Worm (Caenorhabditis elegans): Measurements from ENCODE around the gene ZK218.7.

The ZK218.7 gene

DNA sequence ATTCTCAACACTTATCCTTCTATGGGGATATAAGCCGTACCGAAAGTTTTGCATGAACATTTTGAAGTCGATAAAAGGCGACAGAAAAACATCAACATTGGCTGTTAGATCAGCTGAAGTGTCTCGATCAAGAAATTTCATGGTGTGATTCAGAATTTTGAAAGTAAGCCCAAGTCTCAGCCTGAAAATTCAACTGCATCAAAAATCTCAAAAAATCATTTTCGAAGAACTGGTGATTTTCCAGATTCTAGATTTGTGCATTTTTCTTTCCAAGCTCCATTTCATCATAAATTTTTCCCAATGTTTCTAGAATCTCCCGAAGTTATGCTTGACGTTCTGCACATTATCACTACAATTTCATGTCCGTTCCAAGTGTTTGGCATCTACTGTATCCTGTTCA lies 40.9 kb upstream of the ZK218.7 start, which contains the start of gene srh-255:
srh-255 (plus strand) TSS at position 301 of the 400 bp plus-strand sequence.
- no peak for TF ChIP-seq mxl-1 (tag; optimal IDR thresholded peaks at IDR 0.05)
- TF ChIP-seq ztf-3 (GFP tag; optimal IDR thresholded peaks at IDR 0.05): no peak
- TF ChIP-seq egl-18 (GFP tag; IDR thresholded peaks at IDR 0.05): no peak
- no peak for TF ChIP-seq ztf-6 (GFP tag; IDR thresholded peaks at IDR 0.05)
- no peak for TF ChIP-seq chd-7 (tag; optimal IDR thresholded peaks at IDR 0.05)
- TF ChIP-seq lin-54 (GFP tag; optimal IDR thresholded peaks at IDR 0.05): no peak
- TF ChIP-seq lin-40 (tag; optimal IDR thresholded peaks at IDR 0.05): no peak
- TF ChIP-seq ekl-4 (GFP tag; IDR thresholded peaks at IDR 0.05): no peak
- TF ChIP-seq Y79H2A.3 (GFP tag; conservative IDR thresholded peaks at IDR 0.05): no peak
- TF ChIP-seq zfh-2 (GFP tag; conservative IDR thresholded peaks at IDR 0.05): no peak
- no peak for TF ChIP-seq lin-26 (GFP tag; IDR thresholded peaks at IDR 0.05)
- TF ChIP-seq ztf-26 (tag; optimal IDR thresholded peaks at IDR 0.05): no peak
- no peak for TF ChIP-seq dpl-1 (GFP tag; optimal IDR thresholded peaks at IDR 0.05)
- TF ChIP-seq die-1 (tag; optimal IDR thresholded peaks at IDR 0.05): no peak
- no peak for TF ChIP-seq D2030.7 (GFP tag; IDR thresholded peaks at IDR 0.05)

DNA sequence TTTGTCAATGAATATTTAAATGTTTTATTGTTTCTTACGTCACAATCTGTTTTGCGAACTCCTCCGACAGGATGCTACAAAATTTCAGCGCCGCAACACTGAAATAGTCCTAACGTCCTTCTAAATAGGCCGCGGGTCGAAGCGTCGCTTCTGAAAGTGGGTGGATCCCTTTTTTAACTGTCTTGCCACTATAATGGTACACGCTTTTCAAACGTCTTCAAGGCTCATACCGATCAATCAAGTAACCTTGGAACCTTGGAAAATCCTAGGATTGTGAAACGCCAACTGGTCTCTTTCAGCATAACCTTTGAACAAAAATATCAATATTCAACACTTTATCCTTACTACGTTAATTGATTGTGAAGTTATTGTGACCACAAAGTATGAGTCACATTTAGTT lies 38.9 kb upstream of the ZK218.7 start:
- TF ChIP-seq fkh-3 (tag; optimal IDR thresholded peaks at IDR 0.05): no peak
- no peak for TF ChIP-seq B0336.3 (GFP tag; IDR thresholded peaks at IDR 0.05)
- TF ChIP-seq mcd-1 (GFP tag; IDR thresholded peaks at IDR 0.05): no peak
- no peak for TF ChIP-seq Y67H2A.10 (GFP tag; conservative IDR thresholded peaks at IDR 0.05)

DNA sequence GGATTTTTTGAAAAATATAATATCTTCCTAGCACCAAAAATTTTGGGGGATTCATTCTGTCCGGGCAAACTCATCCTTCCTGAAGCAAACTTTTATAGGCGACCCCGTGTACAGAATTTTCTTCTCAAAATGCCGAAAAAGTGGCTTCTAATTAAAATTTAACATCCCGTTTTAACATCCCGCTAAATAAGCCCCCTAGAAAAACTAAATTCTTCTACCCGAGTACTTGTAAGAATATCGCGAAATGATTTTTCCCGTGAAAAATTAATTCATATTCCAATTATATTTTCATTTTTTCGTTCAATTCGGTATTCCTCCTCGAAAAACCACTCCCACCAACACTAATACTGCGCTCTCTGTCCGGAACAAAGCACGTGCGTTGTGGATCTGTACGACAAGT lies 36.7 kb upstream of the ZK218.7 start, which contains the start of gene T05E12.8:
T05E12.8 (plus strand) TSS at position 301 of the 400 bp plus-strand sequence.
- TF ChIP-seq T07F8.4 (tag; optimal IDR thresholded peaks at IDR 0.05) (no peak), madf-6 (GFP tag; IDR thresholded peaks at IDR 0.05) (no peak), tbp1 (GFP tag; optimal IDR thresholded peaks at IDR 0.05) (no peak), sea-2 (GFP tag; IDR thresholded peaks at IDR 0.05) (no peak), die-1 (tag; optimal IDR thresholded peaks at IDR 0.05) (no peak), nfyb-1 (GFP tag; IDR thresholded peaks at IDR 0.05) (no peak), ceh-79 (tag; optimal IDR thresholded peaks at IDR 0.05) (no peak), hlh-12 (tag; optimal IDR thresholded peaks at IDR 0.05) (no peak), sdz-38 (tag; optimal IDR thresholded peaks at IDR 0.05) (no peak), madf-8 (GFP tag; conservative IDR thresholded peaks at IDR 0.05) (no peak), snpc-1.3 (tag; optimal IDR thresholded peaks at IDR 0.05; ENCODE audit: insufficient read depth) (no peak), snpc-4 (GFP tag; optimal IDR thresholded peaks at IDR 0.05) (no peak), snpc-4 (tag; optimal IDR thresholded peaks at IDR 0.05) (no peak), attf-3 (GFP tag; conservative IDR thresholded peaks at IDR 0.05) (no peak), lin-26 (GFP tag; IDR thresholded peaks at IDR 0.05) (no peak), nfya-1 (tag; optimal IDR thresholded peaks at IDR 0.05; ENCODE audit: borderline replicate concordance, insufficient read depth) (no peak), ceh-91 (GFP tag; IDR thresholded peaks at IDR 0.05) (no peak), Y67H2A.10 (GFP tag; conservative IDR thresholded peaks at IDR 0.05) (no peak), nhr-179 (tag; optimal IDR thresholded peaks at IDR 0.05) (no peak), egl-18 (GFP tag; IDR thresholded peaks at IDR 0.05) (no peak)

DNA sequence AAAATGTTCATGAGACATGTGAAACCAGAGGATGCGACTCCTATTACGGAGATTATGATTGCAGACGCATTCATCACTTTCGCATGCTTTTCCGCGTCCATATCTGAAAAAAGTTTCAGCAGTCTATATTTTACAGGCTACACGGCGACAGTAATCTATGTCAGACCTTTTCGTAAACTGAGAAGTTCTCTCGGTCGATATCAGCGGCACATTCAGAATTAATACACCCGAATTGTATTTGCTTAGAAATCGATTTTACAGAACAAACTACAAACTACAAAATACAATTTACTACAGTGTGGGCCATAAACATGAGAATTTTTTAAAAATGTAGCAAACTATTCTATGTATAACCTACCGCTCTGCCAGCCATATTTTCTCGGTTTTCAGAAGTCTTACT lies 34.0 kb upstream of the ZK218.7 start, which contains the start of gene srbc-14:
srbc-14 (minus strand) TSS at position 101 of the 400 bp plus-strand sequence.
- TF ChIP-seq efl-1 (GFP tag; optimal IDR thresholded peaks at IDR 0.05): no peak

Measured in whole organism, young adult.